Fruit fly (Drosophila melanogaster) whole organism, prepupa: Measurements from ENCODE around the gene Tis11.

ENCODE experiments used
- Blimp-1 ChIP-seq: fragments of 200-800 bp; sonication (Bioruptor generic); optimal IDR thresholded peaks from 3 replicates; lab custom pipeline; 2017; ENCODE audit warnings: missing biosample characterization, missing genetic modification characterization, mild to moderate bottlenecking, moderate library complexity, missing genetic modification reagents
- CG10631 ChIP-seq: fragments of 200-800 bp; sonication (Bioruptor generic); optimal IDR thresholded peaks from 2 replicates; lab custom pipeline; 2016; ENCODE audit warnings: missing biosample characterization, missing genetic modification characterization
- CG11294 ChIP-seq: fragments of 200-800 bp; sonication (Bioruptor generic); IDR thresholded peaks from 2 replicates; pipeline ENCODE4 v1.3.6; 2022; ENCODE audit warnings: missing biosample characterization, missing genetic modification characterization
- CG11762 ChIP-seq: fragments of 200-800 bp; sonication (Bioruptor generic); optimal IDR thresholded peaks from 3 replicates; lab custom pipeline; 2016; ENCODE audit warnings: missing biosample characterization, missing genetic modification characterization; ENCODE audit not compliant: insufficient read depth
- CG11902 ChIP-seq: fragments of 200-800 bp; sonication (Bioruptor generic); optimal IDR thresholded peaks from 3 replicates; lab custom pipeline; 2016; ENCODE audit warnings: missing biosample characterization, missing genetic modification characterization
- CG15336 ChIP-seq: fragments of 200-800 bp; sonication (Bioruptor generic); IDR thresholded peaks from 2 replicates; pipeline ENCODE4 v1.3.6; 2022; ENCODE audit warnings: missing biosample characterization, missing genetic modification characterization
- CG1621 ChIP-seq: fragments of 200-800 bp; sonication (Bioruptor generic); optimal IDR thresholded peaks from 3 replicates; lab custom pipeline; 2018; ENCODE audit warnings: missing biosample characterization, mild to moderate bottlenecking, missing genetic modification characterization
- CG16779 ChIP-seq: fragments of 200-800 bp; sonication (Bioruptor generic); optimal IDR thresholded peaks from 3 replicates; lab custom pipeline; 2017; ENCODE audit warnings: missing biosample characterization, mild to moderate bottlenecking, missing genetic modification characterization
- CG31627 ChIP-seq: fragments of 200-800 bp; sonication (Bioruptor generic); optimal IDR thresholded peaks from 3 replicates; lab custom pipeline; 2016; ENCODE audit warnings: missing biosample characterization, missing genetic modification characterization
- CG32006 ChIP-seq: fragments of 200-800 bp; sonication (Bioruptor generic); optimal IDR thresholded peaks from 3 replicates; lab custom pipeline; 2017; ENCODE audit warnings: missing biosample characterization, mild to moderate bottlenecking, missing genetic modification characterization
- CG6163 ChIP-seq: fragments of 200-800 bp; sonication (Bioruptor generic); IDR thresholded peaks from 3 replicates; pipeline ENCODE4 v1.3.6; 2022; ENCODE audit warnings: missing biosample characterization, missing genetic modification characterization
- CG6276 ChIP-seq: fragments of 200-800 bp; sonication (Bioruptor generic); optimal IDR thresholded peaks from 2 replicates; lab custom pipeline; 2017; ENCODE audit warnings: missing biosample characterization, mild to moderate bottlenecking, missing genetic modification characterization
- CG6854 ChIP-seq: fragments of 200-800 bp; sonication (Bioruptor generic); optimal IDR thresholded peaks from 2 replicates; lab custom pipeline; 2017; ENCODE audit warnings: missing biosample characterization, mild to moderate bottlenecking, missing genetic modification characterization
- CG7368 ChIP-seq: fragments of 200-800 bp; sonication (Bioruptor generic); optimal IDR thresholded peaks from 3 replicates; lab custom pipeline; 2016; ENCODE audit warnings: missing biosample characterization, missing genetic modification characterization
- CG8319 ChIP-seq: fragments of 200-800 bp; sonication (Bioruptor generic); optimal IDR thresholded peaks from 3 replicates; lab custom pipeline; 2016; ENCODE audit warnings: missing biosample characterization, missing genetic modification characterization
- CG8632 ChIP-seq: fragments of 200-800 bp; sonication (Bioruptor generic); optimal IDR thresholded peaks from 3 replicates; lab custom pipeline; 2016; ENCODE audit warnings: missing biosample characterization, missing genetic modification characterization
- CG9139 ChIP-seq: fragments of 200-800 bp; sonication (Bioruptor generic); optimal IDR thresholded peaks from 3 replicates; lab custom pipeline; 2017; ENCODE audit warnings: missing biosample characterization, mild to moderate bottlenecking, missing genetic modification characterization
- Eip78C ChIP-seq: fragments of 200-800 bp; sonication (Bioruptor generic); peaks from one replicate; lab custom pipeline; 2016; ENCODE audit warnings: missing biosample characterization, missing genetic modification characterization
- Eip93F ChIP-seq: fragments of 200-800 bp; sonication (Bioruptor generic); optimal IDR thresholded peaks from 2 replicates; lab custom pipeline; 2016; ENCODE audit warnings: missing biosample characterization, mild to moderate bottlenecking, missing genetic modification characterization
- Ets21C ChIP-seq: fragments of 200-800 bp; sonication (Bioruptor generic); optimal IDR thresholded peaks from 3 replicates; lab custom pipeline; 2016; ENCODE audit warnings: missing biosample characterization, missing genetic modification characterization
- Ets96B ChIP-seq: fragments of 200-800 bp; optimal IDR thresholded peaks from 2 replicates; lab custom pipeline; 2019; ENCODE audit warnings: missing biosample characterization, mild to moderate bottlenecking, missing genetic modification characterization, moderate library complexity
- Gug ChIP-seq: fragments of 200-800 bp; sonication (Bioruptor generic); IDR thresholded peaks from 2 replicates; pipeline ENCODE4 v1.3.6; 2022; ENCODE audit warnings: missing biosample characterization, missing genetic modification characterization
- Hr39 ChIP-seq: fragments of 200-800 bp; sonication (Bioruptor generic); optimal IDR thresholded peaks from 2 replicates; lab custom pipeline; 2016; ENCODE audit warnings: missing biosample characterization, missing genetic modification characterization
- Hr4 ChIP-seq: fragments of 200-800 bp; sonication (Bioruptor generic); optimal IDR thresholded peaks from 3 replicates; lab custom pipeline; 2016; ENCODE audit warnings: missing biosample characterization, missing genetic modification characterization
- Lpt ChIP-seq: fragments of 200-800 bp; sonication (Bioruptor generic); optimal IDR thresholded peaks from 3 replicates; lab custom pipeline; 2016; ENCODE audit warnings: missing biosample characterization, missing genetic modification characterization
- Smox ChIP-seq: fragments of 200-800 bp; sonication (Bioruptor generic); optimal IDR thresholded peaks from 3 replicates; lab custom pipeline; 2016; ENCODE audit warnings: missing biosample characterization, missing genetic modification characterization
- Sox102F ChIP-seq: fragments of 200-800 bp; sonication (Bioruptor generic); optimal IDR thresholded peaks from 2 replicates; lab custom pipeline; 2016; ENCODE audit warnings: missing biosample characterization, mild to moderate bottlenecking, missing genetic modification characterization
- Sox15 ChIP-seq: fragments of 200-800 bp; sonication (Bioruptor generic); optimal IDR thresholded peaks from 3 replicates; lab custom pipeline; 2016; ENCODE audit warnings: missing biosample characterization, missing genetic modification characterization
- achi ChIP-seq: fragments of 200-800 bp; sonication (Bioruptor generic); optimal IDR thresholded peaks from 3 replicates; lab custom pipeline; 2016; ENCODE audit warnings: missing biosample characterization, missing genetic modification characterization
- acj6 ChIP-seq: fragments of 200-800 bp; sonication (Bioruptor generic); optimal IDR thresholded peaks from 3 replicates; lab custom pipeline; 2016; ENCODE audit warnings: missing biosample characterization, missing genetic modification characterization
- cyc ChIP-seq: fragments of 200-800 bp; sonication (Bioruptor generic); optimal IDR thresholded peaks from 3 replicates; lab custom pipeline; 2016; ENCODE audit warnings: missing biosample characterization, missing genetic modification characterization
- dac ChIP-seq: fragments of 200-800 bp; sonication (Bioruptor generic); optimal IDR thresholded peaks from 2 replicates; lab custom pipeline; 2017; ENCODE audit warnings: missing biosample characterization, mild to moderate bottlenecking, missing genetic modification characterization
- eg ChIP-seq: fragments of 200-800 bp; sonication (Bioruptor generic); IDR thresholded peaks from 3 replicates; pipeline ENCODE4 v1.3.6; 2022; ENCODE audit warnings: missing biosample characterization, missing genetic modification characterization
- esn ChIP-seq: fragments of 200-800 bp; sonication (Bioruptor generic); optimal IDR thresholded peaks from 2 replicates; lab custom pipeline; 2016; ENCODE audit warnings: missing biosample characterization, mild to moderate bottlenecking, missing genetic modification characterization, moderate library complexity
- fd59A ChIP-seq: fragments of 200-800 bp; sonication (Bioruptor generic); optimal IDR thresholded peaks from 2 replicates; lab custom pipeline; 2017; ENCODE audit warnings: missing biosample characterization, mild to moderate bottlenecking, missing genetic modification characterization, missing genetic modification reagents
- fd85E ChIP-seq: fragments of 200-800 bp; sonication (Bioruptor generic); optimal IDR thresholded peaks from 3 replicates; lab custom pipeline; 2016; ENCODE audit warnings: missing biosample characterization, missing genetic modification characterization
- fkh ChIP-seq: fragments of 200-800 bp; sonication (Bioruptor generic); optimal IDR thresholded peaks from 3 replicates; lab custom pipeline; 2017; ENCODE audit warnings: missing biosample characterization, mild to moderate bottlenecking, missing genetic modification characterization, moderate library complexity
- net ChIP-seq: fragments of 200-800 bp; sonication (Bioruptor generic); optimal IDR thresholded peaks from 3 replicates; lab custom pipeline; 2016; ENCODE audit warnings: missing biosample characterization, missing genetic modification characterization
- pdm3 ChIP-seq: fragments of 200-800 bp; sonication (Bioruptor generic); optimal IDR thresholded peaks from 3 replicates; lab custom pipeline; 2016; ENCODE audit warnings: missing biosample characterization, missing genetic modification characterization
- salr ChIP-seq, 2 experiments: fragments of 200-800 bp; sonication (Bioruptor generic); optimal IDR thresholded peaks; 3 replicates each; lab custom pipeline; 2016 to 2018; ENCODE audit warnings: missing biosample characterization in 2 of 2, missing genetic modification characterization in 2 of 2, mild to moderate bottlenecking in 1 of 2
- spab ChIP-seq: fragments of 200-800 bp; sonication (Bioruptor generic); optimal IDR thresholded peaks from 2 replicates; lab custom pipeline; 2017; ENCODE audit warnings: missing biosample characterization, mild to moderate bottlenecking, missing genetic modification characterization, missing genetic modification reagents
- ss ChIP-seq, 2 experiments: fragments of 200-800 bp; sonication (Bioruptor generic); optimal IDR thresholded peaks; 2 replicates in 1 of 2; 3 replicates in 1 of 2; lab custom pipeline; 2017 to 2018; ENCODE audit warnings: mild to moderate bottlenecking in 2 of 2, missing biosample characterization in 2 of 2, missing genetic modification characterization in 2 of 2, moderate library complexity in 1 of 2
- svp ChIP-seq: fragments of 200-800 bp; sonication (Bioruptor generic); peaks from one replicate; lab custom pipeline; 2016; ENCODE audit warnings: missing biosample characterization, missing genetic modification characterization
- topi ChIP-seq: fragments of 200-800 bp; sonication (Bioruptor generic); optimal IDR thresholded peaks from 3 replicates; lab custom pipeline; 2016; ENCODE audit warnings: missing biosample characterization, missing genetic modification characterization
- vri ChIP-seq: fragments of 200-800 bp; sonication (Bioruptor generic); optimal IDR thresholded peaks from 3 replicates; lab custom pipeline; 2016; ENCODE audit warnings: missing biosample characterization, mild to moderate bottlenecking, missing genetic modification characterization

Gene Tis11

DNA sequence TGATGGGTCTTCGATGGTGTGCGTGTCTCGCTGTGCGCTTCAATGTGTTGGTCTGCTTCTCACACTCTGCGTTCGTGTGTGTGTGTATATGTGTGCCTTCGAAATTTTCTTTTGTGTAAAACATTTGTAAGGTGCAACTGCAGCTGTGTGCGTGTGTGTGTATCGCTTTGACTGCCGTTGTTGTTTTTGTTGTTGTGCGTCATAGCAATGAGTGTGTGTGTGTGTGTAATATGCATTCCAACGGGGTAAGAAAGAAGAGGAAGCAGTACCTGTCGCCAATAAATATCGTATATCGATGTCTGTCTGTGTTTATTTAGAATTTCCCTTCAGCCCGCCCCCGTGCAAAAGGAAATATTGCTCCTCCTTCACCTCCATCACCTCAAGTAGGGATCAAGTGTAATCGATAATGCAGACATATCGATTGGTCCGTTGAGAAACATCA is 4.9 kb upstream of the Tis11 start (continued):
- TF ChIP-seq Ets96B (tag; lab: Kevin White, UChicago) (peak; percentile 1), fkh (GFP tag; lab: Kevin White, UChicago) (peak; percentile 62), Eip93F (no peak), Sox102F (peak; percentile 41), CG11294 (GFP tag; lab: Robert Waterston, UW) (no peak), topi (GFP tag; lab: Kevin White, UChicago) (no peak), CG8319 (GFP tag; lab: Kevin White, UChicago) (no peak), Ets21C (no peak), CG11762 (GFP tag; lab: Kevin White, UChicago) (no peak), CG11902 (GFP tag; lab: Kevin White, UChicago) (no peak), Hr39 (GFP tag; lab: Kevin White, UChicago) (no peak), Smox (GFP tag; lab: Kevin White, UChicago) (no peak), fd59A (GFP tag; lab: Kevin White, UChicago) (no peak), Blimp-1 (no peak)

DNA sequence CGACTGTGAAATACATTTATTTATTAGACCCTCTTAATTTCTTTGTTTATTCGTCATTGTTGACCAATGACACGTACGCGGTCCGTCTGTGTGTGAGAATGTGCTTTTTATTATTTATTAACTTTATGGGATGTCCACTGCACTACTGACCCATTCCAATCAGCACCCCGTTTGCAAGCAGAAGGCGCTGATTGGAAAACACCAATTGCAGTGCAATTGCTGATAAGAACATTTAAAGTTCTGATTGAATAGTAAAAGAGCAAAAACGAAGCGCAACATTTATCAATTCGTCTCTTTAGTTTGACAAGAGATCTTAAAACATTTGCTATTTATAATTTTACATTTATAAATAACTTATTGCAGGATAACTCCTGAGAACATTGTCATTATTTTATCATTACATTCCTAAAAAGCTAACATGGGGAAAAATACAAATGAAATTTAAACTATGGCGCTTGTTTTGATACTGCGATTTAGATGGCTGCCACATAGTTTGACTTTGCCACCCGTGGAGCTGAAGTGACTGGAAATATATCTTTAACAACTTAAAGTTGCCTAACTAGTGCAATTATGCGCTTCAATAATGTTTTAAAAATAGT is 716 bp upstream of the Tis11 start:
- TF ChIP-seq acj6 (GFP tag; lab: Kevin White, UChicago) (no peak), CG6276 (GFP tag; lab: Kevin White, UChicago) (no peak), vri (peak; percentile 9), fd85E (GFP tag; lab: Kevin White, UChicago) (no peak), svp (peak; percentile 1)

- no peak for TF ChIP-seq eg (GFP tag; lab: Robert Waterston, UW)
- TF ChIP-seq Sox15 (GFP tag; lab: Kevin White, UChicago): no peak
- TF ChIP-seq spab (GFP tag; lab: Kevin White, UChicago): peak; percentile 13
- peak; percentile 44 for TF ChIP-seq Sox102F
- TF ChIP-seq CG6163 (GFP tag; lab: Robert Waterston, UW): 0 out of 3 replicates have a peak, but pooled peaks have one; percentile 33
- TF ChIP-seq Hr4 (GFP tag; lab: Kevin White, UChicago): no peak
- peak; percentile 79 for TF ChIP-seq svp
- no peak for TF ChIP-seq Hr39 (GFP tag; lab: Kevin White, UChicago)
- no peak for TF ChIP-seq Gug (GFP tag; lab: Robert Waterston, UW)
- TF ChIP-seq dac: no peak
- TF ChIP-seq Ets96B (tag; lab: Kevin White, UChicago): peak; percentile 25
- TF ChIP-seq Eip78C (GFP tag; lab: Kevin White, UChicago): peak; percentile 65
- no peak for TF ChIP-seq CG11762 (GFP tag; lab: Kevin White, UChicago)
- no peak; the same call in 1 of the 2 replicates for TF ChIP-seq CG11294 (GFP tag; lab: Robert Waterston, UW)
- peak; percentile 50 for TF ChIP-seq Blimp-1
- TF ChIP-seq achi (GFP tag; lab: Kevin White, UChicago): no peak
- peak; percentile 12 for TF ChIP-seq esn (GFP tag; lab: Kevin White, UChicago)
- TF ChIP-seq CG15336 (GFP tag; lab: Robert Waterston, UW): no peak
- TF ChIP-seq fd59A (GFP tag; lab: Kevin White, UChicago): no peak
- TF ChIP-seq CG7368: no peak
- peak; percentile 21 for TF ChIP-seq CG10631
- no peak for TF ChIP-seq CG32006 (GFP tag; lab: Kevin White, UChicago)
- no peak for TF ChIP-seq cyc
- TF ChIP-seq CG6854 (GFP tag; lab: Kevin White, UChicago): peak; percentile 58
- peak; percentile 7 for TF ChIP-seq CG8632 (GFP tag; lab: Kevin White, UChicago)
- TF ChIP-seq CG31627: no peak
- no peak for TF ChIP-seq CG8319 (GFP tag; lab: Kevin White, UChicago)
- no peak for TF ChIP-seq topi (GFP tag; lab: Kevin White, UChicago)
- TF ChIP-seq pdm3 (GFP tag; lab: Kevin White, UChicago): no peak
- TF ChIP-seq CG16779 (tag; lab: Kevin White, UChicago): no peak
- no peak for TF ChIP-seq Lpt (GFP tag; lab: Kevin White, UChicago)
- TF ChIP-seq net (GFP tag; lab: Kevin White, UChicago): no peak
- TF ChIP-seq CG11902 (GFP tag; lab: Kevin White, UChicago): no peak
- TF ChIP-seq CG1621: peak; percentile 12
- peak; percentile 33 for TF ChIP-seq CG9139 (GFP tag; lab: Kevin White, UChicago)
- TF ChIP-seq acj6 (GFP tag; lab: Kevin White, UChicago): no peak
- peak; percentile 71 to 74 for TF ChIP-seq ss (GFP tag; optimal IDR thresholded peaks at IDR 0.05; lab: Kevin White, UChicago)
- no peak for TF ChIP-seq salr (GFP tag; optimal IDR thresholded peaks at IDR 0.05; lab: Kevin White, UChicago)
Measured at dm6 chrX:12660030-12660630, 915 bp downstream of the Tis11 start.
